Fruit fly (Drosophila melanogaster): ENCODE data around the gene dikar.

dikar gene

DNA sequence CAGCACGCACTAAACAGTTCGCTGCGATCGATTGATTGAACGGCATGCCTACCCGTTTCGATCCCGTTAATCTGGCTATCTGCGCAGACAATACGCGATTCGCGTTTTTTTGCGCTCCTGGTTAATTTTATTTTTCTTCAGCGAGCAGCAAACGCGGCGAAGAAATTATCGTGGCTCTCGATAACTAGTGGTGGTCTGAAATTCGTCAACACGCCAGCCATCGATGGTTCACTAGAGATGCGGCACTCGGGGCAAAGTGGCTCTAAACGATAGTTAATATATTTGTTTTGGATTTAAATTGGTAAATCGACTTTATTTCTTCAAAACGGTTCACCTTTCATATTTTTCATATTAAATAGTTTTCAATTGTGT is at the start of gene dikar:
TSS of gene dikar (minus strand) at position 191 of the 372 bp plus-strand sequence.
- TF ChIP-seq CG11294 (GFP tag; IDR thresholded peaks at IDR 0.05) (no peak), CG32006 (GFP tag; optimal IDR thresholded peaks at IDR 0.05) (peak; percentile 33), dsx (GFP tag; optimal IDR thresholded peaks at IDR 0.05; ENCODE audit: poor library complexity, severe bottlenecking) (peak; percentile 9), CG15336 (GFP tag; IDR thresholded peaks at IDR 0.05) (peak; percentile 23; the same call in 1 of the 2 replicates), salr (GFP tag; optimal IDR thresholded peaks at IDR 0.05) (no peak), CG3032 (tag; optimal IDR thresholded peaks at IDR 0.05) (peak; percentile 40), Eip75B (GFP tag; optimal IDR thresholded peaks at IDR 0.05) (peak; percentile 1), CG6854 (GFP tag; optimal IDR thresholded peaks at IDR 0.05) (peak; percentile 32), Met (GFP tag; optimal IDR thresholded peaks at IDR 0.05) (peak; percentile 18), Sox14 (GFP tag; optimal IDR thresholded peaks at IDR 0.05) (no peak), fkh (GFP tag; optimal IDR thresholded peaks at IDR 0.05) (no peak), esn (GFP tag; optimal IDR thresholded peaks at IDR 0.05) (peak; percentile 15), svp (GFP tag) (no peak), cyc (GFP tag; optimal IDR thresholded peaks at IDR 0.05) (peak; percentile 12), CG9139 (GFP tag; optimal IDR thresholded peaks at IDR 0.05) (no peak), CG10631 (GFP tag; optimal IDR thresholded peaks at IDR 0.05) (no peak), CG6792 (GFP tag; optimal IDR thresholded peaks at IDR 0.05) (peak; percentile 0), acj6 (GFP tag; optimal IDR thresholded peaks at IDR 0.05) (peak; percentile 7), eg (GFP tag; IDR thresholded peaks at IDR 0.05) (no peak; the same call in 2 of the 3 replicates), Hr39 (GFP tag; optimal IDR thresholded peaks at IDR 0.05) (no peak), CG31627 (GFP tag; optimal IDR thresholded peaks at IDR 0.05) (peak; percentile 38), Eip78C (GFP tag) (no peak), CG1621 (tag; optimal IDR thresholded peaks at IDR 0.05) (no peak), CG6808 (GFP tag; optimal IDR thresholded peaks at IDR 0.05) (no peak), ss (GFP tag; optimal IDR thresholded peaks at IDR 0.05) (peak in 1 of 2 experiments; percentile 3), CG11762 (GFP tag; optimal IDR thresholded peaks at IDR 0.05; ENCODE audit: insufficient read depth) (no peak), lz (GFP tag; optimal IDR thresholded peaks at IDR 0.05) (peak; percentile 48), topi (GFP tag; optimal IDR thresholded peaks at IDR 0.05) (peak; percentile 20), CG6163 (GFP tag; IDR thresholded peaks at IDR 0.05) (no peak), OdsH (GFP tag; optimal IDR thresholded peaks at IDR 0.05) (peak; percentile 44), Gug (GFP tag; IDR thresholded peaks at IDR 0.05) (no peak), Lpt (GFP tag; optimal IDR thresholded peaks at IDR 0.05) (no peak), CG8119 (GFP tag; IDR thresholded peaks at IDR 0.05) (no peak)

dm6 chr3L:6792617-6793016 is 49.7 kb upstream of the dikar start:
- no peak for TF ChIP-seq esn (GFP tag; optimal IDR thresholded peaks at IDR 0.05)
- TF ChIP-seq lz (GFP tag; optimal IDR thresholded peaks at IDR 0.05), result no peak
- no peak for TF ChIP-seq vri (GFP tag; optimal IDR thresholded peaks at IDR 0.05)
- no peak for TF ChIP-seq eg (GFP tag; IDR thresholded peaks at IDR 0.05)
- no peak for TF ChIP-seq CG11902 (GFP tag; optimal IDR thresholded peaks at IDR 0.05)
- no peak for TF ChIP-seq Gug (GFP tag; IDR thresholded peaks at IDR 0.05)
- TF ChIP-seq CG10631 (GFP tag; optimal IDR thresholded peaks at IDR 0.05), result no peak
- no peak for TF ChIP-seq CG8632 (GFP tag; optimal IDR thresholded peaks at IDR 0.05)
- TF ChIP-seq cyc (GFP tag; optimal IDR thresholded peaks at IDR 0.05), result no peak
- TF ChIP-seq CG16779 (tag; optimal IDR thresholded peaks at IDR 0.05), result no peak
- no peak for TF ChIP-seq CG6163 (GFP tag; IDR thresholded peaks at IDR 0.05)
- no peak for TF ChIP-seq CG6276 (GFP tag; optimal IDR thresholded peaks at IDR 0.05)
- no peak for TF ChIP-seq CG8119 (GFP tag; IDR thresholded peaks at IDR 0.05)
- no peak for TF ChIP-seq Ets96B (tag; optimal IDR thresholded peaks at IDR 0.05)
- TF ChIP-seq OdsH (GFP tag; optimal IDR thresholded peaks at IDR 0.05), result no peak
- TF ChIP-seq CG11762 (GFP tag; optimal IDR thresholded peaks at IDR 0.05; ENCODE audit: insufficient read depth), result no peak
- no peak for TF ChIP-seq Lpt (GFP tag; optimal IDR thresholded peaks at IDR 0.05)
- no peak for TF ChIP-seq CG1621 (tag; optimal IDR thresholded peaks at IDR 0.05)
- no peak for TF ChIP-seq Hr38 (GFP tag; optimal IDR thresholded peaks at IDR 0.05)
